Fruit fly (Drosophila melanogaster) whole organism, embryonic: ENCODE results near the gene Orct2.
A peak's percentile ranks its signal among the peaks of the same experiment; 100 is the strongest.

Experiments
- CG10565 ChIP-seq: fragments of 200-800 bp; sonication (Bioruptor generic); optimal IDR thresholded peaks from 3 replicates; lab custom pipeline; 2016; ENCODE audit warnings: missing biosample characterization, mild to moderate bottlenecking, missing genetic modification characterization
- CG11504 ChIP-seq: fragments of 200-800 bp; sonication (Bioruptor generic); optimal IDR thresholded peaks from 3 replicates; lab custom pipeline; 2019; ENCODE audit warnings: missing biosample characterization, mild to moderate bottlenecking, missing genetic modification characterization, moderate library complexity
- CG12219 ChIP-seq: fragments of 200-800 bp; sonication (Bioruptor generic); optimal IDR thresholded peaks from 3 replicates; lab custom pipeline; 2018; ENCODE audit warnings: missing biosample characterization, mild to moderate bottlenecking, missing genetic modification characterization
- CG1233 ChIP-seq: fragments of 200-800 bp; sonication (Bioruptor generic); optimal IDR thresholded peaks from 4 replicates; lab custom pipeline; 2018; ENCODE audit warnings: missing biosample characterization, mild to moderate bottlenecking, missing genetic modification characterization
- CG13287 ChIP-seq: fragments of 200-800 bp; sonication (Bioruptor generic); IDR thresholded peaks from 2 replicates; pipeline ENCODE4 v1.3.6; 2022; ENCODE audit warnings: missing biosample characterization, missing genetic modification characterization; ENCODE audit not compliant: partially characterized antibody
- CG15269 ChIP-seq: fragments of 200-800 bp; sonication (Bioruptor generic); optimal IDR thresholded peaks from 2 replicates; lab custom pipeline; 2018; ENCODE audit warnings: missing biosample characterization, mild to moderate bottlenecking, missing genetic modification characterization, moderate library complexity
- CG15479 ChIP-seq: fragments of 200-800 bp; sonication (Bioruptor generic); optimal IDR thresholded peaks from 3 replicates; lab custom pipeline; 2019; ENCODE audit warnings: missing biosample characterization, mild to moderate bottlenecking, missing genetic modification characterization, moderate library complexity
- CG16779 ChIP-seq: fragments of 200-800 bp; sonication (Bioruptor generic); IDR thresholded peaks from 2 replicates; pipeline ENCODE4 v1.3.6; 2022; ENCODE audit warnings: missing biosample characterization, missing genetic modification characterization
- CG18599 ChIP-seq: fragments of 200-800 bp; sonication (Bioruptor generic); optimal IDR thresholded peaks from 3 replicates; lab custom pipeline; 2017; ENCODE audit warnings: missing biosample characterization, missing genetic modification characterization, mild to moderate bottlenecking, moderate library complexity, missing genetic modification reagents
- CG2712 ChIP-seq: fragments of 200-800 bp; optimal IDR thresholded peaks from 3 replicates; lab custom pipeline; 2019; ENCODE audit warnings: missing biosample characterization, mild to moderate bottlenecking, missing genetic modification characterization, moderate library complexity
- CG3065 ChIP-seq: fragments of 200-800 bp; sonication (Bioruptor generic); optimal IDR thresholded peaks from 2 replicates; lab custom pipeline; 2016; ENCODE audit warnings: missing biosample characterization, missing genetic modification characterization
- CG32767 ChIP-seq: fragments of 200-800 bp; sonication (Bioruptor generic); IDR thresholded peaks from 2 replicates; pipeline ENCODE4 v1.3.6; 2022; ENCODE audit warnings: missing biosample characterization, missing genetic modification characterization
- CG3281 ChIP-seq: fragments of 200-800 bp; sonication (Bioruptor generic); optimal IDR thresholded peaks from 3 replicates; lab custom pipeline; 2017; ENCODE audit warnings: missing biosample characterization, mild to moderate bottlenecking, missing genetic modification characterization
- CG5953 ChIP-seq: fragments of 200-800 bp; sonication (Bioruptor generic); IDR thresholded peaks from 2 replicates; pipeline ENCODE4 v1.3.6; 2022; ENCODE audit warnings: missing biosample characterization, missing genetic modification characterization
- CG6175 ChIP-seq: fragments of 200-800 bp; sonication (Bioruptor generic); IDR thresholded peaks from 3 replicates; pipeline ENCODE4 v1.3.6; 2022; ENCODE audit warnings: missing biosample characterization, missing genetic modification characterization
- CG6254 ChIP-seq: fragments of 200-800 bp; sonication (Bioruptor generic); optimal IDR thresholded peaks from 3 replicates; lab custom pipeline; 2017; ENCODE audit warnings: mild to moderate bottlenecking, missing biosample characterization, missing genetic modification reagents, missing genetic modification characterization
- CG6765 ChIP-seq: fragments of 200-800 bp; sonication (Bioruptor generic); optimal IDR thresholded peaks from 3 replicates; lab custom pipeline; 2017; ENCODE audit warnings: missing biosample characterization, mild to moderate bottlenecking, missing genetic modification characterization
- CG7556 ChIP-seq: fragments of 200-800 bp; sonication (Bioruptor generic); optimal IDR thresholded peaks from 2 replicates; lab custom pipeline; 2017; ENCODE audit warnings: missing biosample characterization, mild to moderate bottlenecking, missing genetic modification characterization
- CG7786 ChIP-seq: fragments of 200-800 bp; sonication (Bioruptor generic); optimal IDR thresholded peaks from 2 replicates; lab custom pipeline; 2016; ENCODE audit warnings: missing biosample characterization, missing genetic modification characterization
- Dbx ChIP-seq: fragments of 200-800 bp; sonication (Bioruptor generic); IDR thresholded peaks from 3 replicates; pipeline ENCODE4 v1.3.6; 2022; ENCODE audit warnings: missing biosample characterization, missing genetic modification characterization
- Doc2 ChIP-seq: fragments of 200-800 bp; sonication (Bioruptor generic); IDR thresholded peaks from 2 replicates; pipeline ENCODE4 v1.3.6; 2022; ENCODE audit warnings: missing biosample characterization, missing genetic modification characterization
- Drgx ChIP-seq: fragments of 200-800 bp; sonication (Bioruptor generic); IDR thresholded peaks from 2 replicates; pipeline ENCODE4 v1.3.6; 2022; ENCODE audit warnings: missing biosample characterization, missing genetic modification characterization
- HLH3B ChIP-seq: fragments of 200-800 bp; sonication (Bioruptor generic); IDR thresholded peaks from 2 replicates; pipeline ENCODE4 v1.3.6; 2022; ENCODE audit warnings: missing biosample characterization, missing genetic modification characterization
- HLHmδ ChIP-seq: fragments of 200-800 bp; sonication (Bioruptor generic); optimal IDR thresholded peaks from 2 replicates; lab custom pipeline; 2018; ENCODE audit warnings: missing biosample characterization, mild to moderate bottlenecking, missing genetic modification characterization, moderate library complexity
- Hr3 ChIP-seq: fragments of 200-800 bp; sonication (Bioruptor generic); optimal IDR thresholded peaks from 3 replicates; lab custom pipeline; 2016; ENCODE audit warnings: missing biosample characterization, missing genetic modification characterization
- Kr ChIP-seq: fragments of 200-800 bp; sonication (Bioruptor generic); optimal IDR thresholded peaks from 2 replicates; lab custom pipeline; 2017; ENCODE audit warnings: missing biosample characterization, mild to moderate bottlenecking, missing genetic modification characterization
- Lhr ChIP-seq: fragments of 200-800 bp; sonication (Bioruptor generic); optimal IDR thresholded peaks from 3 replicates; lab custom pipeline; 2017; ENCODE audit warnings: mild to moderate bottlenecking, missing biosample characterization, missing genetic modification reagents, missing genetic modification characterization
- Mad ChIP-seq: fragments of 200-800 bp; sonication (Bioruptor generic); optimal IDR thresholded peaks from 2 replicates; lab custom pipeline; 2016; ENCODE audit warnings: missing biosample characterization, missing genetic modification characterization
- Neu2 ChIP-seq: fragments of 200-800 bp; sonication (Bioruptor generic); optimal IDR thresholded peaks from 3 replicates; lab custom pipeline; 2016; ENCODE audit warnings: missing biosample characterization, missing genetic modification characterization, borderline replicate concordance
- Opbp ChIP-seq: fragments of 200-800 bp; sonication (Bioruptor generic); IDR thresholded peaks from 3 replicates; pipeline ENCODE4 v1.3.6; 2022; ENCODE audit warnings: missing biosample characterization, missing genetic modification characterization; ENCODE audit not compliant: partially characterized antibody
- Sox100B ChIP-seq: fragments of 200-800 bp; sonication (Bioruptor generic); optimal IDR thresholded peaks from 3 replicates; lab custom pipeline; 2018; ENCODE audit warnings: missing biosample characterization, mild to moderate bottlenecking, missing genetic modification characterization
- Trl ChIP-seq, 3 experiments: fragments of >200 bp in 2 of 3; fragments of 200-800 bp in 1 of 3; sonication (Bioruptor generic) in 1 of 3; optimal IDR thresholded peaks; 2 replicates in 1 of 3; 3 replicates in 2 of 3; lab custom pipeline; 2016 to 2017; ENCODE audit warnings: missing biosample characterization in 1 of 3, missing genetic modification characterization in 1 of 3
- ac ChIP-seq: fragments of 200-800 bp; sonication (Bioruptor generic); optimal IDR thresholded peaks from 3 replicates; lab custom pipeline; 2017; ENCODE audit warnings: missing biosample characterization, mild to moderate bottlenecking, missing genetic modification characterization
- ase ChIP-seq: fragments of 200-800 bp; sonication (Bioruptor generic); IDR thresholded peaks from 3 replicates; pipeline ENCODE4 v1.3.6; 2022; ENCODE audit warnings: missing biosample characterization, missing genetic modification characterization
- ash1 ChIP-seq: fragments of 200-800 bp; sonication (Bioruptor generic); optimal IDR thresholded peaks from 2 replicates; lab custom pipeline; 2018; ENCODE audit warnings: missing biosample characterization, mild to moderate bottlenecking, missing genetic modification characterization
- bsh ChIP-seq, 2 experiments: fragments of 200-800 bp; sonication (Bioruptor generic); optimal IDR thresholded peaks; 2 replicates each; lab custom pipeline; 2017 to 2018; ENCODE audit warnings: mild to moderate bottlenecking in 2 of 2, missing biosample characterization in 2 of 2, missing genetic modification characterization in 2 of 2, moderate library complexity in 1 of 2
- cg ChIP-seq: fragments of 200-800 bp; sonication (Bioruptor generic); optimal IDR thresholded peaks from 3 replicates; lab custom pipeline; 2019; ENCODE audit warnings: missing biosample characterization, mild to moderate bottlenecking, missing genetic modification characterization, moderate library complexity
- eyg ChIP-seq: fragments of 200-800 bp; sonication (Bioruptor generic); optimal IDR thresholded peaks from 3 replicates; lab custom pipeline; 2016; ENCODE audit warnings: missing biosample characterization, missing genetic modification characterization
- hkb ChIP-seq, 2 experiments: fragments of 200-800 bp in 1 of 2; fragments of >200 bp in 1 of 2; sonication (Bioruptor generic) in 1 of 2; IDR thresholded peaks in 1 of 2; optimal IDR thresholded peaks in 1 of 2; 2 replicates each; pipeline versions ENCODE4 v1.3.6 to Lab custom; 2017 to 2022; ENCODE audit warnings: missing biosample characterization in 1 of 2, missing genetic modification characterization in 1 of 2
- insv ChIP-seq, 2 experiments: fragments of 200-800 bp; sonication (Bioruptor generic); optimal IDR thresholded peaks; 3 replicates each; lab custom pipeline; 2016 to 2018; ENCODE audit warnings: missing biosample characterization in 2 of 2, missing genetic modification characterization in 2 of 2
- knrl ChIP-seq: fragments of 200-800 bp; sonication (Bioruptor generic); IDR thresholded peaks from 3 replicates; pipeline ENCODE4 v1.3.6; 2022; ENCODE audit warnings: missing biosample characterization, missing genetic modification characterization; ENCODE audit not compliant: partially characterized antibody
- lab ChIP-seq: fragments of 200-800 bp; sonication (Bioruptor generic); optimal IDR thresholded peaks from 3 replicates; lab custom pipeline; 2017; ENCODE audit warnings: missing biosample characterization, missing genetic modification characterization, mild to moderate bottlenecking, moderate library complexity, missing genetic modification reagents
- nom ChIP-seq: fragments of 200-800 bp; sonication (Bioruptor generic); optimal IDR thresholded peaks from 2 replicates; lab custom pipeline; 2017; ENCODE audit warnings: missing biosample characterization, missing genetic modification characterization, mild to moderate bottlenecking, moderate library complexity, missing genetic modification reagents
- oc ChIP-seq: fragments of 200-800 bp; sonication (Bioruptor generic); optimal IDR thresholded peaks from 2 replicates; lab custom pipeline; 2018; ENCODE audit warnings: missing biosample characterization, mild to moderate bottlenecking, missing genetic modification characterization, moderate library complexity
- odd ChIP-seq: fragments of 200-800 bp; sonication (Bioruptor generic); optimal IDR thresholded peaks from 2 replicates; lab custom pipeline; 2017; ENCODE audit warnings: missing biosample characterization, mild to moderate bottlenecking, missing genetic modification characterization
- pb ChIP-seq: fragments of 200-800 bp; sonication (Bioruptor generic); optimal IDR thresholded peaks from 3 replicates; lab custom pipeline; 2016; ENCODE audit warnings: missing biosample characterization, missing genetic modification characterization
- row ChIP-seq: fragments of 200-800 bp; sonication (Bioruptor generic); IDR thresholded peaks from 3 replicates; pipeline ENCODE4 v1.3.6; 2022; ENCODE audit warnings: missing biosample characterization, missing genetic modification characterization
- sens ChIP-seq: fragments of 200-800 bp; sonication (Bioruptor generic); peaks from one replicate; lab custom pipeline; 2016; ENCODE audit warnings: missing biosample characterization, missing genetic modification characterization

Orct2 gene

DNA sequence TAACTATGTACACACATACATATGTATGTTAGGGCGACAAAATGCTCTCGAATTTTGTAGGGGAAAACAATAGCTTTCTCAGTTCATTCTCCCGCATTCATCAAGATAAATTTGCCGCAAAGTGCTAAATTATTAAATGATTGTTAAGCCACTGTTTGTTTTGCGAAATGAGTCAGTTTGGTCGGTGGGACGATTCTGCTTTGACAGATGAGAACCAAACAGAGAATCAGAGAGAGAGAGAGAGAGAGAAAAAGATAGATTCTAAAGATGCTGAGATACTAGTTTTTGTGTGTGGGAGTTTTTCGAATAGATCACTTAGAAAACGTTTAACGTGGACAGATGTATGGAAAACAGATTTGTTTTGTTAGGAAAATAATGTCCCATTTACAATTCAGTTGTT, 12.4 kb upstream of the Orct2 start (continued):
- TF ChIP-seq ase (GFP tag; lab: Robert Waterston, UW), result no peak
- no peak for TF ChIP-seq Dbx (GFP tag; lab: Robert Waterston, UW)
- TF ChIP-seq insv (GFP tag; optimal IDR thresholded peaks at IDR 0.05; lab: Kevin White, UChicago), result no peak
- TF ChIP-seq row (GFP tag; lab: Robert Waterston, UW), result no peak
- TF ChIP-seq CG11504 (tag; lab: Kevin White, UChicago), result no peak
- TF ChIP-seq Neu2 (GFP tag; lab: Kevin White, UChicago), result no peak
- TF ChIP-seq CG2712 (tag; lab: Kevin White, UChicago), result no peak
- TF ChIP-seq HLHmδ, result no peak
- no peak for TF ChIP-seq CG6175 (GFP tag; lab: Robert Waterston, UW)
- TF ChIP-seq Trl (optimal IDR thresholded peaks at IDR 0.05; lab: Kevin White, UChicago), result peak; percentile 27 to 66
- TF ChIP-seq Trl (GFP tag; optimal IDR thresholded peaks at IDR 0.05; lab: Kevin White, UChicago), result no peak
- no peak for TF ChIP-seq knrl (GFP tag; lab: Robert Waterston, UW)
- TF ChIP-seq CG16779 (GFP tag; lab: Robert Waterston, UW), result no peak
- no peak for TF ChIP-seq lab (GFP tag; lab: Kevin White, UChicago)
- TF ChIP-seq hkb (optimal IDR thresholded peaks at IDR 0.05; lab: Kevin White, UChicago), result no peak
- no peak for TF ChIP-seq hkb (GFP tag; IDR thresholded peaks at IDR 0.05; lab: Robert Waterston, UW)
- TF ChIP-seq CG3281 (GFP tag; lab: Kevin White, UChicago), result no peak
- TF ChIP-seq cg (GFP tag; lab: Kevin White, UChicago), result peak; percentile 31

DNA sequence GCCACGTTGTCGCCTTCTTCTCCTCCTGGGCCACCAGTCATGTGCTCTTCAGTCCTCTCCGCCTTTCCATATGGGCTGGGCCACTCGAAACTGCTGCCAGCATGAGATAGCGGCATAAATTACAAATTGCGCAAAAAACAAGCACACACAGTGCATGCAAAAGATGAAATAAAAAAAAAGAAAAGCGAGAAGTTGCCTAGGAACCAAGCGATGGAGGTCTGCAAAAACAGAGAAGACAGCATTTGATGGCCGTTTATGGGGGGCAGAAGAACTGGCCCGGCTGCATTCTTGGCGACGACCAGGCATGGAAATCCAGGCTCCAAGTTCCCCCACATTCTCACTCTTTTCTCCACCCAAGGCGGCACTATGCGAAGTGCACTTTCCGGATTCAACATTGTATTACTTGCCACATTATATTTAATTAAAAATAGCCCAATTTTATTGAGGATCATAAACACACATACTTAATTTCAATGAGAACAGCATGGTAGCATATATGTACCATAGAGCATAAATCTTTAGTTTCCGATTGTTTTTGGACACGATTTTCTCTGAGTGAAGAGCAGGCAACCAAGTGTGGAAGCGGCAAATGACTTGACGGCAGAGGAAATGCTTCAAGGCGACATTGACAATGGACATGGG, 11.3 kb upstream of the Orct2 start:
- TF ChIP-seq nom (GFP tag; lab: Kevin White, UChicago) (peak; percentile 9), odd (GFP tag; lab: Kevin White, UChicago) (no peak), CG15479 (GFP tag; lab: Kevin White, UChicago) (no peak), pb (GFP tag; lab: Kevin White, UChicago) (no peak), CG10565 (GFP tag; lab: Kevin White, UChicago) (no peak), CG5953 (GFP tag; lab: Robert Waterston, UW) (no peak), Kr (GFP tag; lab: Kevin White, UChicago) (no peak), CG13287 (GFP tag; lab: Robert Waterston, UW) (no peak), CG12219 (no peak), Mad (no peak), Doc2 (no peak), CG1233 (no peak), CG6765 (GFP tag; lab: Kevin White, UChicago) (no peak), CG15269 (tag; lab: Kevin White, UChicago) (no peak), CG7556 (GFP tag; lab: Kevin White, UChicago) (no peak), Opbp (no peak), ash1 (GFP tag; lab: Kevin White, UChicago) (no peak), oc (tag; lab: Kevin White, UChicago) (no peak), CG7786 (GFP tag; lab: Kevin White, UChicago) (no peak), Lhr (no peak), sens (GFP tag; lab: Kevin White, UChicago) (peak; percentile 41), ac (GFP tag; lab: Kevin White, UChicago) (no peak), CG18599 (GFP tag; lab: Kevin White, UChicago) (no peak), CG6254 (no peak), lab (GFP tag; lab: Kevin White, UChicago) (no peak), eyg (GFP tag; lab: Kevin White, UChicago) (no peak), bsh (GFP tag; optimal IDR thresholded peaks at IDR 0.05; lab: Kevin White, UChicago) (peak in 1 of 2 experiments; percentile 72), CG32767 (GFP tag; lab: Robert Waterston, UW) (no peak), Sox100B (GFP tag; lab: Kevin White, UChicago) (no peak), HLH3B (GFP tag; lab: Robert Waterston, UW) (no peak), Drgx (GFP tag; lab: Robert Waterston, UW) (0 out of 2 replicates have a peak, but pooled peaks have one; percentile 33), CG3065 (GFP tag; lab: Kevin White, UChicago) (no peak), Hr3 (GFP tag; lab: Kevin White, UChicago) (no peak)
